Worm (Caenorhabditis elegans): ENCODE data around the gene str-226.
"Not testable (repeated sequence)": the region's sequence is repeated elsewhere in the genome, so short reads cannot be mapped to it uniquely, and the experiment has no call there.

The str-226 gene

DNA sequence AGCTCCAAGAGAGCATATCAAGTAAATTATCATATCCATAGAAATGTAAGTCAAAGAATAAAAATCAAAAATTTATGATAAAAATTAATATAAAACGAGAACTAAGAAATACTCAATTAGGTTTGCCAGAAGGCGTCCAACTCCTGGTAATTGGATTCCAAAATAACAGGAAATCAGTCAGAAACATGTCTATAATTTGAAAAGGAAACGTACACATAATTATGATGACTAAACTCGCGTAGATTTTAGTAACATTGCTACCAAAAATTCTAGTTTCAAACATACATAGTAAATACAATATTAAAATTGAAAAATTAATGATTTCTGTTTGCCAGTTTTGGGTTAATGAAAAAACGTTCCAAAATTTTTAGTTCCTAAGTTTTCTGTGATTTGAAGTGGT is 27.8 kb upstream of the str-226 start, which contains the start of gene srbc-33:
TSS of gene srbc-33 (minus strand) at position 101 of the 400 bp plus-strand sequence.
- TF ChIP-seq unc-120 (tag; optimal IDR thresholded peaks at IDR 0.05; ENCODE audit: poor library complexity, severe bottlenecking), result no peak

DNA sequence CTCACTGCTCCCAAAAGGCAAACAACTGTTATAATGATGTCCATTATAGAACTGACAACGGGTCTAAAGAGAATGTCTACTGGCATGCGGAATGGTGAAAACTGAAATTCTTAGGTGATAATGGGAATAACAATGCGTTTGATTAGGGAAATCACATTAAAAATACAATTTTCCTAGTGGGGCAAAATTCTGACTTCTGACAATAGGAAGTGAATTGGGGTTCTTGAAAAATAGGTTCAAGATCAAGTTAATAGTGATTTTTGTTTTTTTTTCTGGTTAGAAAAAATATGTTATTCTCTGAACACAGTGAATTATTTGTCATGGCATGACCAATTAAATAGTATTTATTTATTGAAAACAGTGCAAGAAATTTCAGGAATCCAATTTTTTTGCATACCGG is 25.6 kb upstream of the str-226 start, which contains the start of gene srbc-32:
TSS of gene srbc-32 (minus strand) at position 101 of the 400 bp plus-strand sequence.
- TF ChIP-seq tbx-8 (GFP tag; optimal IDR thresholded peaks at IDR 0.05) (no peak), snpc-4 (tag; optimal IDR thresholded peaks at IDR 0.05) (no peak), pha-4 (tag; optimal IDR thresholded peaks at IDR 0.05) (no peak), nhr-237 (tag; optimal IDR thresholded peaks at IDR 0.05) (no peak), lin-32 (GFP tag; optimal IDR thresholded peaks at IDR 0.05) (no peak), nhr-12 (tag; optimal IDR thresholded peaks at IDR 0.05) (no peak)

DNA sequence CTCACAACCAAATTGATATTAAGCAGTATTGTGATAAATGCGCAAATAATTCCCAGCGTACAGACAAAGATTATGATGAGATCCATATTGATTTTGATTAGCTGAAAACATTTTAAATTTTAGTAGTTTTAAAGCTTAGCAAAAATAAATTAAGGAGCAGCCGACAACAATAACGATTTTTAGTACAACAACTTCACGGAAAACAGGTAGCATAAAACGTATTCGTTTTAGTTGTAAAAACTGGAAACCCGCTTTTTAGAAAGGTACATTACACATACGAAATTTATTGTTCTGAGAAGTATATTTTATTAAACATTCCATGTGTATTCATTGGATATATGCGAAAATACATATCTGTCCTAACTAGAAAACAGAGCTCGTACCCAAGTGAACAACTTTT is 22.0 kb upstream of the str-226 start, which contains the start of gene srbc-36:
TSS of gene srbc-36 (minus strand) at position 101 of the 400 bp plus-strand sequence.
- no peak for TF ChIP-seq elt-3 (tag; optimal IDR thresholded peaks at IDR 0.05)
- no peak for TF ChIP-seq hlh-1 (tag; optimal IDR thresholded peaks at IDR 0.05)
- TF ChIP-seq unc-120 (tag; optimal IDR thresholded peaks at IDR 0.05; ENCODE audit: poor library complexity, severe bottlenecking), result no peak

DNA sequence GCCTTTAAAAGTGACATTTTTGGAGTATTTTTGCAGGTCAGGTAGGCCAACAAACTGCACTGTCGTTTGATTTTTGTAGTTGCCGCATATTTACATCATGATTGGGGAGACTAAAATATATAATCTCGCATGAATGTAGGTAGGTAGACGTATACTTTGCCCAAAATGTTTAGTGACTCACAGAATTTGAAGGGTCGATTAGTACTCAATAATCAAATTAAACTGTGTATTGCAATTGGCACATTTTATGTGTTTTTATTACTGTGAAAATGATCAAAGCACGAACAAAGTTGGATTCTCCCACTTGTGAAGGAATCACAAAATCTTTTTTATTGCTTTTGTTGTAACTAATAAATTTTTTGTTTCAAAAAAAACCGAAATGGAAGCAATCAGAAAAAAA is 15.6 kb upstream of the str-226 start, which contains the start of gene C07G3.15:
TSS of gene C07G3.15 (minus strand) at position 101 of the 400 bp plus-strand sequence.
- TF ChIP-seq M03D4.4 (tag; optimal IDR thresholded peaks at IDR 0.05) (no peak), ztf-11 (tag; optimal IDR thresholded peaks at IDR 0.05) (no peak), flh-1 (GFP tag; optimal IDR thresholded peaks at IDR 0.05) (no peak), elt-3 (tag; optimal IDR thresholded peaks at IDR 0.05) (no peak), ceh-83 (GFP tag; optimal IDR thresholded peaks at IDR 0.05) (no peak), cnd-1 (tag; optimal IDR thresholded peaks at IDR 0.05) (no peak), ham-2 (GFP tag; optimal IDR thresholded peaks at IDR 0.05) (no peak)

DNA sequence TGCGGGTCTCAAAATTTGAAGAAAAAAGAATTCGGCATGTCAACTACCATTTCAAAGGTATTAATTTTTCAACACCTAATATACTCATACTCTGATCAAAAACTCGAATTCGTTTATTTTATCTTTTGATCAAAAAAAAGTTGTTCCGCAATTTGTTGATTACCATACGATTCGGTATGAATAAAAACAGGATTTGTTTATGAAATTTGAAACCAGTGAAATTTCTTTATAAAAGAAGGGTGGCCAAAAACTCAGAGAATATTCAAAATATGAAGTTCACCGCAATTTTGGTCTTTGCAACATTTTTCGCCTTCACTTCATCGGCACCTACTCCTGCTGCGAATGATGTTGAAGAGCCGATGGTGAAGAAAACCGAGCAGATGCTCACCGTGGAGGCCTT is 10.4 kb upstream of the str-226 start, which contains the start of the genes C07G3.8 and C07G3.10:
TSS of gene C07G3.8 (minus strand) at position 101 of the 400 bp plus-strand sequence.
TSS of gene C07G3.10 (plus strand) at position 270 of the 400 bp plus-strand sequence.
- TF ChIP-seq bed-3 (GFP tag; optimal IDR thresholded peaks at IDR 0.05) (no peak), flh-1 (GFP tag; optimal IDR thresholded peaks at IDR 0.05) (no peak), lin-13 (tag; optimal IDR thresholded peaks at IDR 0.05) (no peak), nhr-2 (tag; optimal IDR thresholded peaks at IDR 0.05) (no peak), pha-4 (tag; optimal IDR thresholded peaks at IDR 0.05) (no peak), unc-120 (tag; optimal IDR thresholded peaks at IDR 0.05; ENCODE audit: poor library complexity, severe bottlenecking) (no peak), nhr-237 (tag; optimal IDR thresholded peaks at IDR 0.05) (no peak), ceh-43 (GFP tag; optimal IDR thresholded peaks at IDR 0.05) (no peak), ham-2 (GFP tag; optimal IDR thresholded peaks at IDR 0.05) (no peak)

DNA sequence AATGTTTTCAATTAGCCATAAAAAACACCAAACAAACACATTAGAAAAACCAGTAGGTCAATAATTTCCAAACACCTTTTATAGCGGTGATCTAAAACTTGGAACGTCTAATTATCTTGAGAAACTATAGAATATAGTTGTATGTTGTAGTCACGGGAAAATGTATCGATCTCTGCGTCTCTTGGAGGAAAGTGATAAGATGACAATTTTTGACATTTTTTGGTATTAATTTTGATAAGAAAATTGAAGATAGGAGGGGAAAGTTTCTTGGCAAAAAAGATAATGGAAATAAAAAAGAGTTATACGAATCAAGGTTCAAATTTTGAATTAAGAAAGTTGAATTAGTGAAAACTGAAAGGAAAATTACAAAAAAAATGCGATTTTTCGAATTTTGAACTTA is 6.7 kb upstream of the str-226 start:
- no peak for TF ChIP-seq elt-1 (tag; optimal IDR thresholded peaks at IDR 0.05; ENCODE audit: borderline replicate concordance, insufficient read depth)
- TF ChIP-seq ces-1 (GFP tag; optimal IDR thresholded peaks at IDR 0.05), result no peak
- TF ChIP-seq lin-32 (GFP tag; optimal IDR thresholded peaks at IDR 0.05), result no peak
- TF ChIP-seq nhr-76 (tag; optimal IDR thresholded peaks at IDR 0.05), result no peak
- no peak for TF ChIP-seq elt-3 (tag; optimal IDR thresholded peaks at IDR 0.05)
- no peak for TF ChIP-seq flh-1 (GFP tag; optimal IDR thresholded peaks at IDR 0.05)
- no peak for TF ChIP-seq unc-62 (GFP tag; optimal IDR thresholded peaks at IDR 0.05)
- TF ChIP-seq mep-1 (tag; optimal IDR thresholded peaks at IDR 0.05), result no peak
- no peak for TF ChIP-seq ztf-11 (tag; optimal IDR thresholded peaks at IDR 0.05)
- no peak for TF ChIP-seq blmp-1 (tag; optimal IDR thresholded peaks at IDR 0.05)
- TF ChIP-seq drap-1 (GFP tag; optimal IDR thresholded peaks at IDR 0.05), result no peak
- TF ChIP-seq bed-3 (GFP tag; optimal IDR thresholded peaks at IDR 0.05), result no peak
- no peak for TF ChIP-seq zip-8 (tag; optimal IDR thresholded peaks at IDR 0.05)
- no peak for TF ChIP-seq mls-2 (tag; optimal IDR thresholded peaks at IDR 0.05)

DNA sequence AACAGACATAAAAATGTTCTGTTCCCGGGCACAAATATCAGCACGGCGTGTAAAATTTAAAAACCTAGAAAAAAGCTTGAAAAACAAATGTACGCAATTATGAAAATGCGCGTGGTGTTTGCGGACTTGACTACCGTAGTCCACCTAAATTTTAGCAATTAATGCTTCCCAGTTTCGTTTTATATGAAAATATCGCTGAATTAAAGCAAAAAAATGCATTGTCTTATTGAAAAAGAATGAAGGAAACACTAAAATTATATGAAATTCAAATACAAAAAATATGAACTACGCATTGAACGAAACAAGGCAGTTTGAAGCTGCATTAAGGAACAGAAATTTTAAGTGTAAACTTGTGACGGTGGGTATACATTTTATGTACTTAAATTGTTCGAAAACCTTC is 6.2 kb upstream of the str-226 start, which contains the start of gene ugt-64:
TSS of gene ugt-64 (minus strand) at position 101 of the 400 bp plus-strand sequence.
- not testable (repeated sequence) for TF ChIP-seq nhr-2 (tag; optimal IDR thresholded peaks at IDR 0.05); drap-1 (GFP tag; optimal IDR thresholded peaks at IDR 0.05); snpc-4 (tag; optimal IDR thresholded peaks at IDR 0.05)

All from whole organism, mixed stage, embryonic.